Fruit fly (Drosophila melanogaster) whole organism, embryonic: ENCODE results near the gene CG3224.

Source experiments
- Adf1 ChIP-seq: fragments of 200-800 bp; sonication (Bioruptor generic); IDR thresholded peaks from 2 replicates; pipeline ENCODE4 v1.3.6; 2022; ENCODE audit warnings: missing biosample characterization, missing genetic modification characterization
- Aef1 ChIP-seq: fragments of 200-800 bp; sonication (Bioruptor generic); IDR thresholded peaks from 3 replicates; pipeline ENCODE4 v1.3.6; 2022; ENCODE audit warnings: missing biosample characterization, missing genetic modification characterization
- Bteb2 ChIP-seq: fragments of 200-800 bp; sonication (Bioruptor generic); optimal IDR thresholded peaks from 2 replicates; lab custom pipeline; 2016; ENCODE audit warnings: missing biosample characterization, missing genetic modification characterization
- CG10267 ChIP-seq: fragments of 200-800 bp; sonication (Bioruptor generic); optimal IDR thresholded peaks from 2 replicates; lab custom pipeline; 2018; ENCODE audit warnings: missing biosample characterization, mild to moderate bottlenecking, missing genetic modification characterization, moderate library complexity
- CG12391 ChIP-seq: fragments of 200-800 bp; sonication (Bioruptor generic); optimal IDR thresholded peaks from 3 replicates; lab custom pipeline; 2018; ENCODE audit warnings: missing biosample characterization, mild to moderate bottlenecking, missing genetic modification characterization, moderate library complexity
- CG13424 ChIP-seq: fragments of 200-800 bp; sonication (Bioruptor generic); optimal IDR thresholded peaks from 2 replicates; lab custom pipeline; 2019; ENCODE audit warnings: missing biosample characterization, mild to moderate bottlenecking, missing genetic modification characterization, moderate library complexity
- CG14860 ChIP-seq: fragments of 200-800 bp; sonication (Bioruptor generic); IDR thresholded peaks from 3 replicates; pipeline ENCODE4 v1.3.6; 2022; ENCODE audit warnings: missing biosample characterization, missing genetic modification characterization; ENCODE audit not compliant: partially characterized antibody
- CG15011 ChIP-seq: fragments of 200-800 bp; sonication (Bioruptor generic); optimal IDR thresholded peaks from 3 replicates; lab custom pipeline; 2018; ENCODE audit warnings: missing biosample characterization, mild to moderate bottlenecking, missing genetic modification characterization
- CG17359 ChIP-seq: fragments of 200-800 bp; sonication (Bioruptor generic); optimal IDR thresholded peaks from 3 replicates; lab custom pipeline; 2018; ENCODE audit warnings: missing biosample characterization, mild to moderate bottlenecking, missing genetic modification characterization, moderate library complexity
- CG18011 ChIP-seq: fragments of 200-800 bp; sonication (Bioruptor generic); optimal IDR thresholded peaks from 2 replicates; lab custom pipeline; 2017; ENCODE audit warnings: missing biosample characterization, missing genetic modification characterization, mild to moderate bottlenecking, moderate library complexity, missing genotype
- CG18599 ChIP-seq: fragments of 200-800 bp; sonication (Bioruptor generic); optimal IDR thresholded peaks from 3 replicates; lab custom pipeline; 2017; ENCODE audit warnings: missing biosample characterization, missing genetic modification characterization, mild to moderate bottlenecking, moderate library complexity, missing genetic modification reagents
- CG18619 ChIP-seq: fragments of 200-800 bp; sonication (Bioruptor generic); optimal IDR thresholded peaks from 3 replicates; lab custom pipeline; 2017; ENCODE audit warnings: missing biosample characterization, mild to moderate bottlenecking, missing genetic modification characterization
- CG2712 ChIP-seq: fragments of 200-800 bp; optimal IDR thresholded peaks from 3 replicates; lab custom pipeline; 2019; ENCODE audit warnings: missing biosample characterization, mild to moderate bottlenecking, missing genetic modification characterization, moderate library complexity
- CG31388 ChIP-seq: fragments of 200-800 bp; sonication (Bioruptor generic); optimal IDR thresholded peaks from 2 replicates; lab custom pipeline; 2016; ENCODE audit warnings: missing biosample characterization, missing genetic modification characterization
- CG4404 ChIP-seq: fragments of 200-800 bp; sonication (Bioruptor generic); IDR thresholded peaks from 2 replicates; pipeline ENCODE4 v1.3.6; 2022; ENCODE audit warnings: missing biosample characterization, missing genetic modification characterization
- CG4707 ChIP-seq: fragments of 200-800 bp; sonication (Bioruptor generic); optimal IDR thresholded peaks from 2 replicates; lab custom pipeline; 2018; ENCODE audit warnings: missing biosample characterization, mild to moderate bottlenecking, missing genetic modification characterization, moderate library complexity
- CG7357 ChIP-seq: fragments of 200-800 bp; sonication (Bioruptor generic); IDR thresholded peaks from 3 replicates; pipeline ENCODE4 v1.3.6; 2022; ENCODE audit warnings: missing biosample characterization, missing genetic modification characterization
- CG7372 ChIP-seq: fragments of 200-800 bp; sonication (Bioruptor generic); IDR thresholded peaks from 2 replicates; pipeline ENCODE4 v1.3.6; 2022; ENCODE audit warnings: missing biosample characterization, missing genetic modification characterization
- CG7786 ChIP-seq: fragments of 200-800 bp; sonication (Bioruptor generic); optimal IDR thresholded peaks from 2 replicates; lab custom pipeline; 2016; ENCODE audit warnings: missing biosample characterization, missing genetic modification characterization
- CG9437 ChIP-seq: fragments of 200-800 bp; sonication (Bioruptor generic); optimal IDR thresholded peaks from 2 replicates; lab custom pipeline; 2018; ENCODE audit warnings: missing biosample characterization, mild to moderate bottlenecking, missing genetic modification characterization
- CG9876 ChIP-seq: fragments of 200-800 bp; sonication (Bioruptor generic); optimal IDR thresholded peaks from 2 replicates; lab custom pipeline; 2016; ENCODE audit warnings: missing biosample characterization, missing genetic modification characterization
- CG9932 ChIP-seq: fragments of 200-800 bp; sonication (Bioruptor generic); IDR thresholded peaks from 2 replicates; pipeline ENCODE4 v1.3.6; 2022; ENCODE audit warnings: missing biosample characterization, missing genetic modification characterization
- CTCF ChIP-seq: fragments of 200-800 bp; sonication (Bioruptor generic); optimal IDR thresholded peaks from 2 replicates; lab custom pipeline; 2017; ENCODE audit warnings: missing biosample characterization, mild to moderate bottlenecking, missing genetic modification characterization, moderate library complexity
- Dip2 ChIP-seq: fragments of 200-800 bp; sonication (Bioruptor generic); IDR thresholded peaks from 2 replicates; pipeline ENCODE4 v1.3.6; 2022; ENCODE audit warnings: missing biosample characterization, missing genetic modification characterization
- Doc3 ChIP-seq: fragments of 200-800 bp; sonication (Bioruptor generic); IDR thresholded peaks from 3 replicates; pipeline ENCODE4 v1.3.6; 2022; ENCODE audit warnings: missing biosample characterization, missing genetic modification characterization; ENCODE audit not compliant: partially characterized antibody
- Lpt ChIP-seq: fragments of >200 bp; optimal IDR thresholded peaks from 2 replicates; lab custom pipeline; 2018; ENCODE audit warnings: missing biosample characterization, missing genetic modification characterization
- MBD-R2 ChIP-seq: fragments of 200-800 bp; sonication (Bioruptor generic); IDR thresholded peaks from 2 replicates; pipeline ENCODE4 v1.3.6; 2022; ENCODE audit warnings: missing biosample characterization, missing genetic modification characterization
- NC2β ChIP-seq: fragments of 200-800 bp; sonication (Bioruptor generic); optimal IDR thresholded peaks from 2 replicates; lab custom pipeline; 2016; ENCODE audit warnings: missing biosample characterization, missing genetic modification characterization
- NfI ChIP-seq: fragments of 200-800 bp; sonication (Bioruptor generic); optimal IDR thresholded peaks from 3 replicates; lab custom pipeline; 2018; ENCODE audit warnings: missing biosample characterization, mild to moderate bottlenecking, missing genetic modification characterization, moderate library complexity
- Sox102F ChIP-seq: fragments of 200-800 bp; sonication (Bioruptor generic); optimal IDR thresholded peaks from 2 replicates; lab custom pipeline; 2018; ENCODE audit warnings: missing biosample characterization, mild to moderate bottlenecking, missing genetic modification characterization, moderate library complexity
- Ssrp ChIP-seq: fragments of 200-800 bp; sonication (Bioruptor generic); optimal IDR thresholded peaks from 2 replicates; lab custom pipeline; 2018; ENCODE audit warnings: missing biosample characterization, mild to moderate bottlenecking, missing genetic modification characterization, moderate library complexity
- ac ChIP-seq: fragments of 200-800 bp; sonication (Bioruptor generic); optimal IDR thresholded peaks from 3 replicates; lab custom pipeline; 2017; ENCODE audit warnings: missing biosample characterization, mild to moderate bottlenecking, missing genetic modification characterization
- al ChIP-seq: fragments of 200-800 bp; sonication (Bioruptor generic); IDR thresholded peaks from 2 replicates; pipeline ENCODE4 v1.3.6; 2022; ENCODE audit warnings: missing biosample characterization, missing genetic modification characterization
- aop ChIP-seq: fragments of 200-800 bp; sonication (Bioruptor generic); IDR thresholded peaks from 2 replicates; pipeline ENCODE4 v1.3.6; 2022; ENCODE audit warnings: missing biosample characterization, missing genetic modification characterization
- crol ChIP-seq: fragments of 200-800 bp; sonication (Bioruptor generic); IDR thresholded peaks from 2 replicates; pipeline ENCODE4 v1.3.6; 2022; ENCODE audit warnings: missing biosample characterization, missing genetic modification characterization
- cwo ChIP-seq: fragments of 200-800 bp; sonication (Bioruptor generic); optimal IDR thresholded peaks from 3 replicates; lab custom pipeline; 2017; ENCODE audit warnings: missing biosample characterization, missing genetic modification characterization, mild to moderate bottlenecking, moderate library complexity, missing genetic modification reagents
- dysf ChIP-seq: fragments of 200-800 bp; sonication (Bioruptor generic); IDR thresholded peaks from 3 replicates; pipeline ENCODE4 v1.3.6; 2022; ENCODE audit warnings: missing biosample characterization, missing genetic modification characterization
- emc ChIP-seq: fragments of 200-800 bp; sonication (Bioruptor generic); optimal IDR thresholded peaks from 2 replicates; lab custom pipeline; 2016; ENCODE audit warnings: missing biosample characterization, missing genetic modification characterization
- eve ChIP-seq, 2 experiments: fragments of >200 bp; optimal IDR thresholded peaks; 2 replicates each; lab custom pipeline; 2017; ENCODE audit warnings: missing biosample characterization in 2 of 2, missing genetic modification characterization in 2 of 2
- fd96Cb ChIP-seq: fragments of 200-800 bp; sonication (Bioruptor generic); optimal IDR thresholded peaks from 2 replicates; lab custom pipeline; 2018; ENCODE audit warnings: missing biosample characterization, mild to moderate bottlenecking, missing genetic modification characterization, moderate library complexity
- fu2 ChIP-seq: fragments of 200-800 bp; sonication (Bioruptor generic); optimal IDR thresholded peaks from 2 replicates; lab custom pipeline; 2016; ENCODE audit warnings: missing biosample characterization, missing genetic modification characterization
- kah ChIP-seq: fragments of 200-800 bp; sonication (Bioruptor generic); optimal IDR thresholded peaks from 2 replicates; lab custom pipeline; 2018; ENCODE audit warnings: missing biosample characterization, mild to moderate bottlenecking, missing genetic modification characterization
- mam ChIP-seq: fragments of 200-800 bp; sonication (Bioruptor generic); optimal IDR thresholded peaks from 3 replicates; lab custom pipeline; 2016; ENCODE audit warnings: missing biosample characterization, missing genetic modification characterization
- pan ChIP-seq, 4 experiments: fragments of >200 bp in 3 of 4; fragments of 200-800 bp in 1 of 4; sonication (Bioruptor generic) in 1 of 4; optimal IDR thresholded peaks in 3 of 4; IDR thresholded peaks in 1 of 4; 2 replicates each; pipeline versions ENCODE4 v1.3.6 to Lab custom; 2017 to 2022; ENCODE audit warnings: missing biosample characterization in 2 of 4, missing genetic modification characterization in 2 of 4, mixed read lengths in 1 of 4
- rib ChIP-seq: fragments of 200-800 bp; sonication (Bioruptor generic); IDR thresholded peaks from 2 replicates; pipeline ENCODE4 v1.3.6; 2022; ENCODE audit warnings: missing biosample characterization, missing genetic modification characterization
- sc ChIP-seq, 3 experiments: fragments of >200 bp in 2 of 3; fragments of 200-800 bp in 1 of 3; sonication (Bioruptor generic) in 1 of 3; optimal IDR thresholded peaks; 2 replicates in 2 of 3; 3 replicates in 1 of 3; lab custom pipeline; 2017; ENCODE audit warnings: mild to moderate bottlenecking in 1 of 3, missing biosample characterization in 1 of 3, missing genetic modification characterization in 1 of 3, missing genetic modification reagents in 1 of 3
- toy ChIP-seq: fragments of 200-800 bp; sonication (Bioruptor generic); IDR thresholded peaks from 2 replicates; pipeline ENCODE4 v1.3.6; 2022; ENCODE audit warnings: missing biosample characterization, missing genetic modification characterization
- tx ChIP-seq: fragments of 200-800 bp; sonication (Bioruptor generic); optimal IDR thresholded peaks from 2 replicates; lab custom pipeline; 2016; ENCODE audit warnings: missing biosample characterization, missing genetic modification characterization
- zen ChIP-seq: fragments of 200-800 bp; sonication (Bioruptor generic); optimal IDR thresholded peaks from 3 replicates; lab custom pipeline; 2018; ENCODE audit warnings: missing biosample characterization, mild to moderate bottlenecking, missing genetic modification characterization, moderate library complexity
- zfh2 ChIP-seq: fragments of 200-800 bp; sonication (Bioruptor generic); optimal IDR thresholded peaks from 2 replicates; lab custom pipeline; 2016; ENCODE audit warnings: missing biosample characterization, missing genetic modification characterization

The CG3224 gene

DNA sequence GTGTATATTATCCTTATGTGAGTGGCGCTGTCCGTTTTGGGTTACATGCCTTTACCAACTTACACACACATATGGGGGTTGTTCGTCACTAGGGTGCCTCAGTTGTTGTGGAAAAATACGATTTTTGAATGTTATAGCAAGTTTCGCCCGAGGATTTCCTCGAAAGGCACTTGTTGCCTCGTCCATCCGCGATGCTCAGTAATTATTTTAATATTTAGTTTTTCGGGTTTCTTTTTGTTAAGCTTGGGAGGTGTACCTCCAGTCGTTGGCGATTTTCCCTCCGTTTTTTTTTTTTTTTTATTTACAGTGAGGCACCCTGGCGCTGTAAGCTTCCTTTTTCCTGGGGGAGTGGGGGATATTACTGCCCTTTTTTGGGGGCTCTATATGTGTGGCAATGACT lies 35.2 kb upstream of the CG3224 start (continued):
- peak; percentile 15 for TF ChIP-seq fd96Cb (tag; lab: Kevin White, UChicago)
- TF ChIP-seq emc (GFP tag; lab: Kevin White, UChicago), result no peak
- TF ChIP-seq CG7786 (GFP tag; lab: Kevin White, UChicago), result peak; percentile 52
- TF ChIP-seq toy (GFP tag; lab: Robert Waterston, UW), result no peak
- TF ChIP-seq CG14860 (GFP tag; lab: Robert Waterston, UW), result no peak
- TF ChIP-seq eve (GFP tag; optimal IDR thresholded peaks at IDR 0.05; lab: Kevin White, UChicago), result no peak
- no peak for TF ChIP-seq CG9876
- TF ChIP-seq CG2712 (tag; lab: Kevin White, UChicago), result peak; percentile 70
- TF ChIP-seq dysf (GFP tag; lab: Robert Waterston, UW), result peak; percentile 75
- TF ChIP-seq CG15011 (GFP tag; lab: Kevin White, UChicago), result peak; percentile 20
- no peak for TF ChIP-seq zen (tag; lab: Kevin White, UChicago)
- no peak for TF ChIP-seq sc (optimal IDR thresholded peaks at IDR 0.05; lab: Kevin White, UChicago)
- TF ChIP-seq sc (GFP tag; optimal IDR thresholded peaks at IDR 0.05; lab: Kevin White, UChicago), result no peak
- TF ChIP-seq CG12391, result peak; percentile 72
- peak; percentile 10 for TF ChIP-seq kah (GFP tag; lab: Kevin White, UChicago)
- peak; percentile 30 for TF ChIP-seq Ssrp (tag; lab: Kevin White, UChicago)
- TF ChIP-seq rib (GFP tag; lab: Robert Waterston, UW), result 0 out of 2 replicates have a peak, but pooled peaks have one; percentile 38
- TF ChIP-seq Lpt (GFP tag; lab: Kevin White, UChicago), result no peak
- TF ChIP-seq Aef1 (GFP tag; lab: Robert Waterston, UW), result peak; percentile 38; the same call in 1 of the 3 replicates
- no peak for TF ChIP-seq Dip2
- TF ChIP-seq CG9932, result peak; percentile 63
- TF ChIP-seq CG13424 (tag; lab: Kevin White, UChicago), result peak; percentile 80
- TF ChIP-seq aop (GFP tag; lab: Robert Waterston, UW), result no peak
- TF ChIP-seq CG4404, result no peak
- TF ChIP-seq Adf1 (GFP tag; lab: Robert Waterston, UW), result no peak
- TF ChIP-seq Doc3 (GFP tag; lab: Robert Waterston, UW), result no peak
- TF ChIP-seq NC2β (GFP tag; lab: Kevin White, UChicago), result peak; percentile 61
- peak; percentile 43 for TF ChIP-seq Bteb2 (GFP tag; lab: Kevin White, UChicago)
- TF ChIP-seq CG18619 (GFP tag; lab: Kevin White, UChicago), result peak; percentile 58
- peak; percentile 13 for TF ChIP-seq CTCF
- TF ChIP-seq cwo (GFP tag; lab: Kevin White, UChicago), result peak; percentile 64
- peak; percentile 39; the same call in 1 of the 2 replicates for TF ChIP-seq MBD-R2 (GFP tag; lab: Robert Waterston, UW)
- TF ChIP-seq Sox102F, result peak; percentile 64
- peak; percentile 39; the same call in 1 of the 2 replicates for TF ChIP-seq CG7372 (GFP tag; lab: Robert Waterston, UW)
- peak; percentile 22 for TF ChIP-seq fu2 (GFP tag; lab: Kevin White, UChicago)
- peak; percentile 46 for TF ChIP-seq CG9437 (GFP tag; lab: Kevin White, UChicago)
- TF ChIP-seq tx, result peak; percentile 12
- no peak for TF ChIP-seq CG31388 (GFP tag; lab: Kevin White, UChicago)
- TF ChIP-seq CG7357 (GFP tag; lab: Robert Waterston, UW), result no peak
- TF ChIP-seq crol (GFP tag; lab: Robert Waterston, UW), result 0 out of 2 replicates have a peak, but pooled peaks have one; percentile 17
- peak; percentile 46 for TF ChIP-seq CG18011 (GFP tag; lab: Kevin White, UChicago)
- TF ChIP-seq CG18599 (GFP tag; lab: Kevin White, UChicago), result peak; percentile 94
- peak; percentile 72 for TF ChIP-seq NfI (GFP tag; lab: Kevin White, UChicago)
- TF ChIP-seq mam (GFP tag; lab: Kevin White, UChicago), result peak; percentile 53
- TF ChIP-seq al (GFP tag; lab: Robert Waterston, UW), result 0 out of 2 replicates have a peak, but pooled peaks have one; percentile 28
- no peak for TF ChIP-seq pan (optimal IDR thresholded peaks at IDR 0.05; lab: Kevin White, UChicago)
- peak in 1 of 2 experiments; percentile 76 for TF ChIP-seq pan (GFP tag; optimal IDR thresholded peaks at IDR 0.05 in 1 of 2, IDR thresholded peaks at IDR 0.05 in 1 of 2)
- TF ChIP-seq ac (GFP tag; lab: Kevin White, UChicago), result no peak
- TF ChIP-seq CG4707 (GFP tag; lab: Kevin White, UChicago), result peak; percentile 26
- peak; percentile 54 for TF ChIP-seq zfh2 (GFP tag; lab: Kevin White, UChicago)
- TF ChIP-seq CG17359 (tag; lab: Kevin White, UChicago), result peak; percentile 62
- TF ChIP-seq CG10267 (tag; lab: Kevin White, UChicago), result peak; percentile 50
